Fruit fly (Drosophila melanogaster): ENCODE data around the gene Tm2.
A peak's percentile ranks its signal among the peaks of the same experiment; 100 is the strongest.

The Tm2 gene

DNA sequence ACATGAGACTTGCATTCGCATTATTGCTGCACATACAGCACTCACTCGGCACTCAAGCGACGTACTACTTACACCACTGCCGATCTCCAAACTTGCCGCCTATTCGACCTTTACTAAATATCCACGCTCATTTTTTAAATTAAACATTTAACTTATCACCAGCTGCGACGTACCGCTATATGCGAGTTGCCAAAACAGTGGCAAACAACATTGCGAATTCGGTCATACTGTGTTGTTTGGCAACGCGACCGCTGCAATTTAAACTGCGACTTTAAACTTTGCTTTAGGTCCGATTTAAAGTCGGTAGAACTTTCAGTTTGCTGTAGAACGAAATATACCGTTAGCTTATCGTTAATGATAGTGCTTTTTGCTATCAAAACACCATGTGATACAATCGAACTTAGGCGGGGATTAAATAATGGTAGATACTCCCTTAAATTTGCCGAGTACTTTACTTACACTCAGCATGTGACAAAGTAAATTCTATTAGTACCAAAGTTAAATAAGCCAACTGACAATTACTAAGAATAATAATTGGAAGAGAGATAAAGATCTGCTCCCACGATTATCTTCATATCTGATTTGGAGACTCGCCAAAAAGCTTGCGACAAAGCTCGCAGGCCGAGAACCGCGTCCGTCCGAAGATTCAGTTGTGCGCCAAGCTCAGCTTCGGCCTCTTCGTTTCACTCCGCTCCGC is 18.2 kb downstream of the Tm2 start, which contains the start of the genes CG6236 and ea (continued):
- no peak for TF ChIP-seq CG11456 (GFP tag; IDR thresholded peaks at IDR 0.05)
- TF ChIP-seq Dp (GFP tag; optimal IDR thresholded peaks at IDR 0.05) = peak; percentile 30
- TF ChIP-seq HHEX (GFP tag; optimal IDR thresholded peaks at IDR 0.05) = no peak
- TF ChIP-seq shn (GFP tag; optimal IDR thresholded peaks at IDR 0.05) = no peak
- TF ChIP-seq CG8924 (tag; optimal IDR thresholded peaks at IDR 0.05) = no peak
- TF ChIP-seq CG12391 (tag; optimal IDR thresholded peaks at IDR 0.05) = no peak
- no peak for TF ChIP-seq Meics (GFP tag; optimal IDR thresholded peaks at IDR 0.05)
- TF ChIP-seq CG13624 (GFP tag; optimal IDR thresholded peaks at IDR 0.05) = peak; percentile 61
- TF ChIP-seq CG10274 (GFP tag; optimal IDR thresholded peaks at IDR 0.05) = no peak
- TF ChIP-seq nerfin-1 (tag; optimal IDR thresholded peaks at IDR 0.05) = no peak
- TF ChIP-seq CG1233 (GFP tag; optimal IDR thresholded peaks at IDR 0.05) = no peak
- TF ChIP-seq CG13123 (GFP tag; optimal IDR thresholded peaks at IDR 0.05) = no peak
- peak; percentile 36 for TF ChIP-seq CG17186 (GFP tag; optimal IDR thresholded peaks at IDR 0.05)
- TF ChIP-seq bigmax (GFP tag; optimal IDR thresholded peaks at IDR 0.05) = no peak
- TF ChIP-seq CG6854 (GFP tag; optimal IDR thresholded peaks at IDR 0.05) = peak; percentile 9
- no peak for TF ChIP-seq D (optimal IDR thresholded peaks at IDR 0.05)
- no peak for TF ChIP-seq D (GFP tag; optimal IDR thresholded peaks at IDR 0.05)
- TF ChIP-seq CG13296 (GFP tag; optimal IDR thresholded peaks at IDR 0.05) = peak; percentile 1
- no peak for TF ChIP-seq ERR (GFP tag; optimal IDR thresholded peaks at IDR 0.05)
- no peak for TF ChIP-seq ind (GFP tag; optimal IDR thresholded peaks at IDR 0.05)
- TF ChIP-seq grn (GFP tag; optimal IDR thresholded peaks at IDR 0.05) = peak; percentile 78
- no peak for TF ChIP-seq Taf1 (GFP tag; IDR thresholded peaks at IDR 0.05)
- TF ChIP-seq Rx (GFP tag; IDR thresholded peaks at IDR 0.05) = no peak
- TF ChIP-seq esg (GFP tag; conservative IDR thresholded peaks at IDR 0.05) = no peak
- no peak for TF ChIP-seq Drgx (GFP tag; IDR thresholded peaks at IDR 0.05)
- TF ChIP-seq z (GFP tag; IDR thresholded peaks at IDR 0.05) = no peak
- no peak for TF ChIP-seq scrt (GFP tag; optimal IDR thresholded peaks at IDR 0.05)
- no peak for TF ChIP-seq CG1602 (GFP tag; optimal IDR thresholded peaks at IDR 0.05)
- no peak for TF ChIP-seq CG7928 (GFP tag; optimal IDR thresholded peaks at IDR 0.05)
- no peak for TF ChIP-seq Spps (tag; optimal IDR thresholded peaks at IDR 0.05)
- no peak for TF ChIP-seq trem (tag; optimal IDR thresholded peaks at IDR 0.05)
- TF ChIP-seq ATbp (GFP tag; optimal IDR thresholded peaks at IDR 0.05) = no peak
- no peak for TF ChIP-seq CG9932 (GFP tag; IDR thresholded peaks at IDR 0.05)
- no peak for TF ChIP-seq tll (GFP tag; optimal IDR thresholded peaks at IDR 0.05)
- TF ChIP-seq so (GFP tag; IDR thresholded peaks at IDR 0.05) = no peak
- no peak for TF ChIP-seq ato (GFP tag; IDR thresholded peaks at IDR 0.05; ENCODE audit: partially characterized antibody)
- peak; percentile 99 for TF ChIP-seq CG4854 (GFP tag; optimal IDR thresholded peaks at IDR 0.05)

DNA sequence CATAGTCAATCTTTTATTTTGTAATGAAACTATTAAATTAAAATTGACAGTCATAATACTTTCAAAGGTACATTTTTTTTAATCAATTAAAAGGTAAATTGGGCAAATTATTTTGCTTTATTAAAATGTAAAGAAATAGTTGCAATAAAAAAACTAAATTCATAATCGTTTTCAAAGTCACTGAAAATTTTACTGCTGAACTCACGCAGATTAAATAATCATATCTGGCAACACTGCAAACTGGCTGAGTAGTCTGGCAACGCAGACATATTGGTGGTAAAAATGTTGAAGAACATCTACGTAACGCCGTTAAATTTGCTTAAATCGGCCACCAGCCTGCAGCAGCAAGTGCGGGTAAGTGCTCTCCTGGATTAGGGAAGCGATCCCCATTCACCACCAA is 20.5 kb downstream of the Tm2 start, which contains the start of gene mRpL9:
mRpL9 (plus strand) TSS at position 267 of the 400 bp plus-strand sequence.
- no peak for TF ChIP-seq Hsf (GFP tag; optimal IDR thresholded peaks at IDR 0.05)
- peak; percentile 65 for TF ChIP-seq CG12155 (GFP tag; optimal IDR thresholded peaks at IDR 0.05)
- TF ChIP-seq H15 (GFP tag; IDR thresholded peaks at IDR 0.05) = no peak
- no peak for TF ChIP-seq tna (GFP tag; IDR thresholded peaks at IDR 0.05; ENCODE audit: partially characterized antibody)
- TF ChIP-seq shn (GFP tag; optimal IDR thresholded peaks at IDR 0.05) = no peak
- TF ChIP-seq Scr (GFP tag; IDR thresholded peaks at IDR 0.05; ENCODE audit: partially characterized antibody) = peak; percentile 27; the same call in 1 of the 2 replicates
- TF ChIP-seq CG12391 (tag; optimal IDR thresholded peaks at IDR 0.05) = peak; percentile 42
- no peak for TF ChIP-seq gce (GFP tag; IDR thresholded peaks at IDR 0.05)
- peak; percentile 67 for TF ChIP-seq trem (tag; optimal IDR thresholded peaks at IDR 0.05)
- no peak for TF ChIP-seq gcm2 (GFP tag; optimal IDR thresholded peaks at IDR 0.05)
- TF ChIP-seq CG11085 (GFP tag; IDR thresholded peaks at IDR 0.05) = no peak
- TF ChIP-seq CG12659 (GFP tag; optimal IDR thresholded peaks at IDR 0.05) = peak; percentile 46
- TF ChIP-seq Antp (GFP tag; optimal IDR thresholded peaks at IDR 0.05) = peak; percentile 17
- TF ChIP-seq mirr (GFP tag; optimal IDR thresholded peaks at IDR 0.05) = no peak
- TF ChIP-seq Lim3 (GFP tag; IDR thresholded peaks at IDR 0.05) = no peak
- TF ChIP-seq sob (GFP tag; IDR thresholded peaks at IDR 0.05) = peak; percentile 43; the same call in 1 of the 2 replicates
- TF ChIP-seq CG9727 (GFP tag; optimal IDR thresholded peaks at IDR 0.05) = peak; percentile 0
- peak; percentile 20 for TF ChIP-seq tin (GFP tag; optimal IDR thresholded peaks at IDR 0.05)
